Worm (Caenorhabditis elegans) whole organism, L2 larva: ENCODE data around the gene far-4.

Experiments
- F13H6.1 ChIP-seq: sonication (generic microtip); optimal IDR thresholded peaks from 2 replicates; lab custom pipeline; 2016; ENCODE audit warnings: missing genetic modification characterization, missing compliant biosample characterization
- R02D3.7 ChIP-seq: fragments of 150-350 bp; optimal IDR thresholded peaks from 2 replicates; lab custom pipeline; 2014; ENCODE audit warnings: missing biosample characterization, missing genetic modification characterization
- Y55F3AM.14 ChIP-seq: fragments of 200-800 bp; sonication (Bioruptor generic); optimal IDR thresholded peaks from 2 replicates; lab custom pipeline; 2018; ENCODE audit warnings: mild to moderate bottlenecking, missing genetic modification characterization, missing compliant biosample characterization
- ZK546.5 ChIP-seq: sonication (generic microtip); optimal IDR thresholded peaks from 2 replicates; lab custom pipeline; 2017; ENCODE audit warnings: missing biosample characterization, missing genetic modification characterization
- aly-2 ChIP-seq: fragments of 150-350 bp; optimal IDR thresholded peaks from 2 replicates; lab custom pipeline; 2014; ENCODE audit warnings: missing biosample characterization, missing genetic modification characterization
- ama-1 ChIP-seq: fragments of 150-350 bp; optimal IDR thresholded peaks from 2 replicates; lab custom pipeline; 2018; ENCODE audit warnings: inconsistent platforms
- blmp-1 ChIP-seq: sonication (generic microtip); optimal IDR thresholded peaks from 2 replicates; lab custom pipeline; 2017; ENCODE audit warnings: missing genetic modification characterization, mild to moderate bottlenecking, missing compliant biosample characterization, antibody characterized with exemption, moderate library complexity; ENCODE audit not compliant: insufficient read depth
- ceh-82 ChIP-seq: fragments of 150-350 bp; optimal IDR thresholded peaks from 2 replicates; lab custom pipeline; 2014; ENCODE audit warnings: missing biosample characterization, missing genetic modification characterization
- crh-2 ChIP-seq: sonication (generic microtip); optimal IDR thresholded peaks from 2 replicates; lab custom pipeline; 2017; ENCODE audit warnings: missing biosample characterization, missing genetic modification characterization
- dmd-4 ChIP-seq: sonication (generic microtip); optimal IDR thresholded peaks from 2 replicates; lab custom pipeline; 2017; ENCODE audit warnings: missing biosample characterization, missing genetic modification characterization
- egl-27 ChIP-seq: sonication (generic microtip); optimal IDR thresholded peaks from 3 replicates; lab custom pipeline; 2017; ENCODE audit warnings: missing biosample characterization, missing genetic modification reagents, missing genetic modification characterization
- elt-1 ChIP-seq: fragments of 150-350 bp; optimal IDR thresholded peaks from 2 replicates; lab custom pipeline; 2014; ENCODE audit warnings: missing biosample characterization, missing genetic modification characterization
- gmeb-1 ChIP-seq: fragments of 150-350 bp; optimal IDR thresholded peaks from 2 replicates; lab custom pipeline; 2014; ENCODE audit warnings: missing biosample characterization, missing genetic modification characterization
- lin-11 ChIP-seq: fragments of 150-350 bp; sonication (generic microtip); optimal IDR thresholded peaks from 2 replicates; lab custom pipeline; 2014; ENCODE audit warnings: missing biosample characterization, missing genetic modification characterization, inconsistent platforms, mixed read lengths
- lsy-2 ChIP-seq, 2 experiments: fragments of 150-350 bp in 1 of 2; sonication (generic microtip) in 1 of 2; optimal IDR thresholded peaks; 2 replicates each; lab custom pipeline; 2014 to 2017; ENCODE audit warnings: missing biosample characterization in 2 of 2, missing genetic modification characterization in 2 of 2
- mbf-1 ChIP-seq: sonication (generic microtip); optimal IDR thresholded peaks from 2 replicates; lab custom pipeline; 2017; ENCODE audit warnings: missing biosample characterization, missing genetic modification characterization
- mdl-1 ChIP-seq, 2 experiments: fragments of 150-350 bp in 1 of 2; sonication (generic microtip) in 1 of 2; optimal IDR thresholded peaks; 2 replicates each; lab custom pipeline; 2017; ENCODE audit warnings: missing biosample characterization in 2 of 2, missing genetic modification characterization in 2 of 2
- nhr-11 ChIP-seq: fragments of 150-350 bp; optimal IDR thresholded peaks from 2 replicates; lab custom pipeline; 2014; ENCODE audit warnings: missing biosample characterization, missing genetic modification characterization
- nhr-12 ChIP-seq: fragments of 150-350 bp; optimal IDR thresholded peaks from 2 replicates; lab custom pipeline; 2014; ENCODE audit warnings: missing biosample characterization, missing genetic modification characterization
- nhr-129 ChIP-seq: fragments of 150-350 bp; optimal IDR thresholded peaks from 2 replicates; lab custom pipeline; 2014; ENCODE audit warnings: missing biosample characterization, missing genetic modification characterization
- nhr-23 ChIP-seq: fragments of 150-350 bp; optimal IDR thresholded peaks from 2 replicates; lab custom pipeline; 2014; ENCODE audit warnings: missing biosample characterization, missing genetic modification reagents, missing genetic modification characterization
- nhr-237 ChIP-seq: fragments of 150-350 bp; optimal IDR thresholded peaks from 2 replicates; lab custom pipeline; 2014; ENCODE audit warnings: missing biosample characterization, missing genetic modification characterization
- nhr-25 ChIP-seq: fragments of 150-350 bp; sonication (generic microtip); optimal IDR thresholded peaks from 3 replicates; lab custom pipeline; 2014; ENCODE audit warnings: missing biosample characterization, missing genetic modification characterization
- nhr-77 ChIP-seq: fragments of 150-350 bp; optimal IDR thresholded peaks from 2 replicates; lab custom pipeline; 2014; ENCODE audit warnings: missing biosample characterization, missing genetic modification characterization
- peb-1 ChIP-seq: fragments of 150-350 bp; optimal IDR thresholded peaks from 2 replicates; lab custom pipeline; 2014; ENCODE audit warnings: missing biosample characterization, missing genetic modification characterization
- sem-4 ChIP-seq: fragments of 150-350 bp; optimal IDR thresholded peaks from 2 replicates; lab custom pipeline; 2014; ENCODE audit warnings: missing biosample characterization, missing genetic modification reagents, missing genetic modification characterization
- sma-3 ChIP-seq: sonication (generic microtip); optimal IDR thresholded peaks from 2 replicates; lab custom pipeline; 2016; ENCODE audit warnings: missing genetic modification reagents, missing genetic modification characterization, missing compliant biosample characterization
- unc-39 ChIP-seq: fragments of 150-350 bp; optimal IDR thresholded peaks from 2 replicates; lab custom pipeline; 2014; ENCODE audit warnings: missing biosample characterization, missing genetic modification characterization
- unc-55 ChIP-seq: fragments of 150-350 bp; sonication (generic microtip); optimal IDR thresholded peaks from 3 replicates; lab custom pipeline; 2014; ENCODE audit warnings: missing biosample characterization, missing genetic modification reagents, missing genetic modification characterization
- unc-62 ChIP-seq: fragments of 150-350 bp; optimal IDR thresholded peaks from 2 replicates; lab custom pipeline; 2014; ENCODE audit warnings: missing biosample characterization, missing genetic modification reagents, missing genetic modification characterization
- zag-1 ChIP-seq: fragments of 150-350 bp; optimal IDR thresholded peaks from 2 replicates; lab custom pipeline; 2014; ENCODE audit warnings: missing biosample characterization, missing genetic modification characterization
- ztf-1 ChIP-seq: fragments of 200-800 bp; sonication (Bioruptor generic); conservative IDR thresholded peaks from 2 replicates; pipeline ENCODE4 v1.3.6; 2022; ENCODE audit warnings: missing genetic modification characterization, missing compliant biosample characterization
- ztf-4 ChIP-seq: fragments of 150-350 bp; optimal IDR thresholded peaks from 2 replicates; lab custom pipeline; 2014; ENCODE audit warnings: missing biosample characterization, missing genetic modification characterization

The far-4 gene

DNA sequence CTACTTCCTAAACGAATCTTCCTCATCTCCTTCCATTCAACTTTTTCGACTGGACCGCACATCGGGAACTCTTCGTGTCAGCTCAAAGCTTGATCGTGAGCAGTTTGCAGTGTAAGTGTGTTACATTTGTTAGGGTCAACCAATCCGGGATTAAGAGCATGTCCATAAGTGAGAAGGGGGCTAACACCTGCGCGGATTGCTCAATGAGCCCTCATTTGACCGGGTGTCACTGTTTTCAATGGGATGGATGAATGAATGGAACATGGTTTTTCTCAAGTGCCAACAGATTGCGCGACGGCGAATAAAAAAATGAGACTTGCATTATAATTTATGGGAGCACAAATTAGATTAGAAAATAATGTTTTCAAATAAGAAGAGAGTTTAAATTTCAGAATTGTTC is 25.8 kb upstream of the far-4 start:
- TF ChIP-seq elt-1 (no peak), sma-3 (GFP tag; lab: Kevin White, UChicago) (no peak), egl-27 (tag; lab: Kevin White, UChicago) (no peak), unc-62 (GFP tag; lab: Kevin White, UChicago) (no peak), mbf-1 (tag; lab: Kevin White, UChicago) (no peak), gmeb-1 (tag; lab: Kevin White, UChicago) (no peak), unc-39 (tag; lab: Kevin White, UChicago) (no peak), F13H6.1 (tag; lab: Kevin White, UChicago) (no peak), Y55F3AM.14 (GFP tag; lab: Kevin White, UChicago) (no peak), zag-1 (tag; lab: Kevin White, UChicago) (no peak), ztf-4 (tag; lab: Kevin White, UChicago) (no peak)

- TF ChIP-seq ZK546.5 (no peak), nhr-11 (tag; lab: Kevin White, UChicago) (no peak), elt-1 (no peak), unc-55 (GFP tag; lab: Kevin White, UChicago) (no peak), nhr-23 (tag; lab: Kevin White, UChicago) (no peak), lin-11 (tag; lab: Kevin White, UChicago) (no peak), F13H6.1 (tag; lab: Kevin White, UChicago) (no peak), R02D3.7 (tag; lab: Kevin White, UChicago) (no peak), sma-3 (GFP tag; lab: Kevin White, UChicago) (no peak), nhr-25 (tag; lab: Kevin White, UChicago) (no peak), mdl-1 (tag; optimal IDR thresholded peaks at IDR 0.05; lab: Kevin White, UChicago) (no peak), ceh-82 (tag; lab: Kevin White, UChicago) (no peak), ztf-1 (no peak), aly-2 (tag; lab: Kevin White, UChicago) (no peak)
Measured at ce11 chrV:13024499-13024898, 25.0 kb upstream of the far-4 start.

DNA sequence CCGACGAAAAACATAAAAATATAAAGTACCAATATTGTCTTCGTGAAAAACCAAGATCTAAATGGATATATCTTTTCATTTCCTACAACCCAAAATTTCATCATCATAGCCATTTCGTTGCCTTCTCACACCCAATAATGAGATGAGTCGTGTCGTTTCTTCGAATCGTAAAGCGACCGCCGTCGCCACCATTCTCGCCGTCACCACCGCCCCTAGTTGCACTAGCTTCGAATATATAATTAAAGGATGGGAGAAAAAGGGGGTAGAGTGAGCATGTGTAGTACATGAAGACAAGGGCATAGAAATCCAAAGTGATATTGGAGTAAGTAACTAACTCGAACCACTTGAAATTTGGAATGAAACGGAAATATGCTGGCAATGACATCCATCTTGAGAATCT is 22.8 kb upstream of the far-4 start:
- TF ChIP-seq sem-4 (tag; lab: Kevin White, UChicago) (no peak), nhr-25 (tag; lab: Kevin White, UChicago) (no peak), R02D3.7 (tag; lab: Kevin White, UChicago) (no peak), egl-27 (tag; lab: Kevin White, UChicago) (no peak), nhr-77 (tag; lab: Kevin White, UChicago) (no peak)
- TF ChIP-seq, all 48 proteins: peak for 0

- no peak for TF ChIP-seq blmp-1 (tag; lab: Kevin White, UChicago)
- no peak for TF ChIP-seq sem-4 (tag; lab: Kevin White, UChicago)
- no peak for TF ChIP-seq crh-2 (tag; lab: Kevin White, UChicago)
- no peak for TF ChIP-seq nhr-23 (tag; lab: Kevin White, UChicago)
Measured at ce11 chrV:13021540-13021939, 22.1 kb upstream of the far-4 start.

ce11 chrV:13020638-13021037 is 21.2 kb upstream of the far-4 start:
- TF ChIP-seq ama-1 (lab: Kevin White, UChicago) (no peak), nhr-129 (tag; lab: Kevin White, UChicago) (no peak), nhr-12 (tag; lab: Kevin White, UChicago) (no peak)

- TF ChIP-seq nhr-237, result no peak
- TF ChIP-seq peb-1 (tag; lab: Kevin White, UChicago), result no peak
- TF ChIP-seq mdl-1 (tag; optimal IDR thresholded peaks at IDR 0.05; lab: Kevin White, UChicago), result no peak
- no peak for TF ChIP-seq lsy-2 (tag; optimal IDR thresholded peaks at IDR 0.05; lab: Kevin White, UChicago)
- no peak for TF ChIP-seq R02D3.7 (tag; lab: Kevin White, UChicago)
- TF ChIP-seq nhr-12 (tag; lab: Kevin White, UChicago), result no peak
- no peak for TF ChIP-seq F13H6.1 (tag; lab: Kevin White, UChicago)
- TF ChIP-seq nhr-129 (tag; lab: Kevin White, UChicago), result no peak
- no peak for TF ChIP-seq lin-11 (tag; lab: Kevin White, UChicago)
- no peak for TF ChIP-seq dmd-4 (tag; lab: Kevin White, UChicago)
- no peak for TF ChIP-seq nhr-77 (tag; lab: Kevin White, UChicago)
- no peak for TF ChIP-seq Y55F3AM.14 (GFP tag; lab: Kevin White, UChicago)
Measured at ce11 chrV:13020014-13020413, 20.6 kb upstream of the far-4 start.
